Fruit fly (Drosophila melanogaster) whole organism, embryonic: ENCODE measurements around the gene CG8372.
A peak's percentile ranks its signal among the peaks of the same experiment; 100 is the strongest.

Experiments
- CG10267 ChIP-seq: fragments of 200-800 bp; sonication (Bioruptor generic); optimal IDR thresholded peaks from 2 replicates; lab custom pipeline; 2018; ENCODE audit warnings: missing biosample characterization, mild to moderate bottlenecking, missing genetic modification characterization, moderate library complexity
- CG11695 ChIP-seq: fragments of 200-800 bp; sonication (Bioruptor generic); IDR thresholded peaks from 3 replicates; pipeline ENCODE4 v1.3.6; 2022; ENCODE audit warnings: missing biosample characterization, missing genetic modification characterization
- CG12744 ChIP-seq: fragments of 200-800 bp; sonication (Bioruptor generic); optimal IDR thresholded peaks from 2 replicates; lab custom pipeline; 2016; ENCODE audit warnings: missing biosample characterization, missing genetic modification characterization
- CG14860 ChIP-seq: fragments of 200-800 bp; sonication (Bioruptor generic); IDR thresholded peaks from 3 replicates; pipeline ENCODE4 v1.3.6; 2022; ENCODE audit warnings: missing biosample characterization, missing genetic modification characterization; ENCODE audit not compliant: partially characterized antibody
- CG34224 ChIP-seq: fragments of 200-800 bp; sonication (Bioruptor generic); IDR thresholded peaks from 3 replicates; pipeline ENCODE4 v1.3.6; 2022; ENCODE audit warnings: missing biosample characterization, missing genetic modification characterization; ENCODE audit not compliant: partially characterized antibody
- CG34422 ChIP-seq: fragments of 200-800 bp; sonication (Bioruptor generic); IDR thresholded peaks from 3 replicates; pipeline ENCODE4 v1.3.6; 2022; ENCODE audit warnings: missing biosample characterization, missing genetic modification characterization
- CG3847 ChIP-seq: fragments of 200-800 bp; sonication (Bioruptor generic); IDR thresholded peaks from 2 replicates; pipeline ENCODE4 v1.3.6; 2022; ENCODE audit warnings: missing biosample characterization, missing genetic modification characterization
- CG4328 ChIP-seq: fragments of 200-800 bp; sonication (Bioruptor generic); optimal IDR thresholded peaks from 3 replicates; lab custom pipeline; 2017; ENCODE audit warnings: missing biosample characterization, missing genetic modification reagents, missing genetic modification characterization
- CG4617 ChIP-seq: fragments of 200-800 bp; sonication (Bioruptor generic); optimal IDR thresholded peaks from 3 replicates; lab custom pipeline; 2016; ENCODE audit warnings: missing biosample characterization, missing genetic modification characterization, borderline replicate concordance
- CG9215 ChIP-seq: fragments of 200-800 bp; sonication (Bioruptor generic); IDR thresholded peaks from 2 replicates; pipeline ENCODE4 v1.3.6; 2022; ENCODE audit warnings: missing biosample characterization, missing genetic modification characterization
- CG9797 ChIP-seq: fragments of 200-800 bp; sonication (Bioruptor generic); optimal IDR thresholded peaks from 3 replicates; lab custom pipeline; 2018; ENCODE audit warnings: missing biosample characterization, mild to moderate bottlenecking, missing genetic modification characterization
- Doc2 ChIP-seq: fragments of 200-800 bp; sonication (Bioruptor generic); IDR thresholded peaks from 2 replicates; pipeline ENCODE4 v1.3.6; 2022; ENCODE audit warnings: missing biosample characterization, missing genetic modification characterization
- Dp ChIP-seq: fragments of 200-800 bp; sonication (Bioruptor generic); optimal IDR thresholded peaks from 2 replicates; lab custom pipeline; 2018; ENCODE audit warnings: missing biosample characterization, mild to moderate bottlenecking, missing genetic modification characterization, moderate library complexity
- Dref ChIP-seq: fragments of 200-800 bp; sonication (Bioruptor generic); IDR thresholded peaks from 2 replicates; pipeline ENCODE4 v1.3.6; 2022; ENCODE audit warnings: missing biosample characterization, missing genetic modification characterization
- E2f2 ChIP-seq: fragments of 200-800 bp; sonication (Bioruptor generic); IDR thresholded peaks from 2 replicates; pipeline ENCODE4 v1.3.6; 2022; ENCODE audit warnings: missing biosample characterization, missing genetic modification characterization
- HLH4C ChIP-seq: fragments of 200-800 bp; sonication (Bioruptor generic); IDR thresholded peaks from 3 replicates; pipeline ENCODE4 v1.3.6; 2022; ENCODE audit warnings: missing biosample characterization, missing genetic modification characterization; ENCODE audit not compliant: partially characterized antibody
- Hr51 ChIP-seq, 2 experiments: fragments of 200-800 bp; sonication (Bioruptor generic); optimal IDR thresholded peaks; 2 replicates in 1 of 2; 3 replicates in 1 of 2; lab custom pipeline; 2016 to 2018; ENCODE audit warnings: missing biosample characterization in 2 of 2, missing genetic modification characterization in 2 of 2, mild to moderate bottlenecking in 1 of 2, moderate library complexity in 1 of 2
- MBD-R2 ChIP-seq: fragments of 200-800 bp; sonication (Bioruptor generic); IDR thresholded peaks from 2 replicates; pipeline ENCODE4 v1.3.6; 2022; ENCODE audit warnings: missing biosample characterization, missing genetic modification characterization
- Sin3A ChIP-seq: fragments of >200 bp; optimal IDR thresholded peaks from 2 replicates; lab custom pipeline; 2018
- Sry-δ ChIP-seq: fragments of 200-800 bp; sonication (Bioruptor generic); optimal IDR thresholded peaks from 2 replicates; lab custom pipeline; 2016; ENCODE audit warnings: missing biosample characterization, missing genetic modification characterization
- amos ChIP-seq: fragments of 200-800 bp; sonication (Bioruptor generic); IDR thresholded peaks from 2 replicates; pipeline ENCODE4 v1.3.6; 2022; ENCODE audit warnings: missing biosample characterization, missing genetic modification characterization; ENCODE audit not compliant: partially characterized antibody
- aop ChIP-seq: fragments of 200-800 bp; sonication (Bioruptor generic); IDR thresholded peaks from 2 replicates; pipeline ENCODE4 v1.3.6; 2022; ENCODE audit warnings: missing biosample characterization, missing genetic modification characterization
- crol ChIP-seq: fragments of 200-800 bp; sonication (Bioruptor generic); IDR thresholded peaks from 2 replicates; pipeline ENCODE4 v1.3.6; 2022; ENCODE audit warnings: missing biosample characterization, missing genetic modification characterization
- disco-r ChIP-seq: fragments of 200-800 bp; sonication (Bioruptor generic); optimal IDR thresholded peaks from 2 replicates; lab custom pipeline; 2016; ENCODE audit warnings: missing biosample characterization, missing genetic modification characterization
- jigr1 ChIP-seq: fragments of 200-800 bp; sonication (Bioruptor generic); IDR thresholded peaks from 3 replicates; pipeline ENCODE4 v1.3.6; 2022; ENCODE audit warnings: missing biosample characterization, missing genetic modification characterization
- ken ChIP-seq: fragments of 200-800 bp; sonication (Bioruptor generic); IDR thresholded peaks from 3 replicates; pipeline ENCODE4 v1.3.6; 2022; ENCODE audit warnings: missing biosample characterization, missing genetic modification characterization
- knrl ChIP-seq: fragments of 200-800 bp; sonication (Bioruptor generic); IDR thresholded peaks from 3 replicates; pipeline ENCODE4 v1.3.6; 2022; ENCODE audit warnings: missing biosample characterization, missing genetic modification characterization; ENCODE audit not compliant: partially characterized antibody
- nau ChIP-seq: fragments of 200-800 bp; sonication (Bioruptor generic); optimal IDR thresholded peaks from 3 replicates; lab custom pipeline; 2017; ENCODE audit warnings: missing biosample characterization, mild to moderate bottlenecking, missing genetic modification characterization, missing genetic modification reagents
- pzg ChIP-seq: fragments of 200-800 bp; sonication (Bioruptor generic); optimal IDR thresholded peaks from 3 replicates; lab custom pipeline; 2018; ENCODE audit warnings: missing biosample characterization, mild to moderate bottlenecking, missing genetic modification characterization, moderate library complexity
- row ChIP-seq: fragments of 200-800 bp; sonication (Bioruptor generic); IDR thresholded peaks from 3 replicates; pipeline ENCODE4 v1.3.6; 2022; ENCODE audit warnings: missing biosample characterization, missing genetic modification characterization
- slp2 ChIP-seq: fragments of 200-800 bp; sonication (Bioruptor generic); optimal IDR thresholded peaks from 2 replicates; lab custom pipeline; 2016; ENCODE audit warnings: missing biosample characterization, missing genetic modification characterization
- sqz ChIP-seq: fragments of 200-800 bp; sonication (Bioruptor generic); optimal IDR thresholded peaks from 3 replicates; lab custom pipeline; 2018; ENCODE audit warnings: missing biosample characterization, mild to moderate bottlenecking, missing genetic modification characterization
- stwl ChIP-seq: fragments of 200-800 bp; sonication (Bioruptor generic); optimal IDR thresholded peaks from 3 replicates; lab custom pipeline; 2018; ENCODE audit warnings: missing biosample characterization, mild to moderate bottlenecking, missing genetic modification characterization, moderate library complexity
- trem ChIP-seq: fragments of 200-800 bp; optimal IDR thresholded peaks from 3 replicates; lab custom pipeline; 2019; ENCODE audit warnings: missing biosample characterization, mild to moderate bottlenecking, missing genetic modification characterization, moderate library complexity
- unc-4 ChIP-seq: fragments of 200-800 bp; sonication (Bioruptor generic); IDR thresholded peaks from 2 replicates; pipeline ENCODE4 v1.3.6; 2022; ENCODE audit warnings: missing biosample characterization, missing genetic modification characterization; ENCODE audit not compliant: partially characterized antibody

Gene CG8372

DNA sequence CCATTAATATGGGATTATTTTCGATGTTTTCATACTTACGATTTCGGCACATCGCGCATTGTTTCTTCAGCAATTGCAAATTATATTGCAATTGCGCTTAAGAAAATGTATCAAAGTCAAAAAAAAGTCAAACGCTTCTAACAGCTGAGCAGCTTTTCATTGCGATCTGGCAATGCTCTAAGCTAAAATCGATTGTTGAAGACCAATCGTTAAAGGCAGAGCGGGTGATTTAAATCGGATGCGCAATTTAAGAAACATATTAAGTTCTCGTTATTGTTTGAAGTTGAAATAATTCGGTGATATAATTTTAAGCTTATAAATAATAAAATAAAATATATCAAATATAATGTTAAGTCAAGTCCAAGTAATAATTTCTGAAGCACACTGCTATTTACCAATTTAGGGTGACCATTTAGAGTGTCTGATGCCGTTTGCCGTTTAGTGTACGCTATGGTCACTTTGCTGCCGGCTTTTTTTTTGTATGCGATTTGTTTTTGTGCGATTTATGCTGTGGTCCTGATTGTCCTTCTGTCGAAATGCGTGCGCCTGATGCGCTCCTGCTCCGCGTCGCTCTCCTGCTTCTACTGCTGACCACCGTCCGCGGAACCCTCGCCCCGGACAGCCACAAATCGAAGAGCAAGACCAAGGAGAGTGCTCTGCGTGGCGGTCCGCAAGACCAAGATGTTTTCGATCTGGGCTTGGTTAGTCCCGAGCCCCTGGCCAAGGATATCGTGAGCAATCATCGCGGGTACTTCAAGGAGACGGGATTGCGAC is 15.8 kb downstream of the CG8372 start, which contains the start of the genes CG8475 and CG8460 (continued):
- TF ChIP-seq Doc2 (GFP tag; lab: Robert Waterston, UW) (no peak), jigr1 (GFP tag; lab: Robert Waterston, UW) (no peak), pzg (GFP tag; lab: Kevin White, UChicago) (peak; percentile 57), CG11695 (GFP tag; lab: Robert Waterston, UW) (no peak), E2f2 (GFP tag; lab: Robert Waterston, UW) (peak; percentile 94), trem (tag; lab: Kevin White, UChicago) (peak; percentile 32), aop (GFP tag; lab: Robert Waterston, UW) (no peak), slp2 (GFP tag; lab: Kevin White, UChicago) (no peak), nau (GFP tag; lab: Kevin White, UChicago) (no peak), crol (GFP tag; lab: Robert Waterston, UW) (no peak), CG34224 (GFP tag; lab: Robert Waterston, UW) (peak; percentile 57; the same call in 2 of the 3 replicates), amos (GFP tag; lab: Robert Waterston, UW) (peak; percentile 35; the same call in 1 of the 2 replicates), CG4617 (peak; percentile 15), CG9797 (GFP tag; lab: Kevin White, UChicago) (peak; percentile 39), Sry-δ (GFP tag; lab: Kevin White, UChicago) (peak; percentile 4), CG3847 (GFP tag; lab: Robert Waterston, UW) (0 out of 2 replicates have a peak, but pooled peaks have one; percentile 22), unc-4 (GFP tag; lab: Robert Waterston, UW) (peak; percentile 57), CG10267 (tag; lab: Kevin White, UChicago) (peak; percentile 48), Hr51 (GFP tag; optimal IDR thresholded peaks at IDR 0.05; lab: Kevin White, UChicago) (no peak), row (GFP tag; lab: Robert Waterston, UW) (0 out of 3 replicates have a peak, but pooled peaks have one; percentile 20), HLH4C (GFP tag; lab: Robert Waterston, UW) (peak; percentile 47; the same call in 2 of the 3 replicates), CG34422 (GFP tag; lab: Robert Waterston, UW) (peak; percentile 78; the same call in 1 of the 3 replicates), knrl (0 out of 3 replicates have a peak, but pooled peaks have one; percentile 36), CG4328 (GFP tag; lab: Kevin White, UChicago) (no peak), CG9215 (peak; percentile 69), Sin3A (lab: Kevin White, UChicago) (peak; percentile 18), stwl (tag; lab: Kevin White, UChicago) (peak; percentile 64), MBD-R2 (GFP tag; lab: Robert Waterston, UW) (peak; percentile 51; the same call in 1 of the 2 replicates), Dref (GFP tag; lab: Robert Waterston, UW) (peak; percentile 73), Dp (GFP tag; lab: Kevin White, UChicago) (peak; percentile 91), sqz (peak; percentile 97), CG12744 (GFP tag; lab: Kevin White, UChicago) (no peak)
- TF ChIP-seq, all 482 proteins: peak for 36

DNA sequence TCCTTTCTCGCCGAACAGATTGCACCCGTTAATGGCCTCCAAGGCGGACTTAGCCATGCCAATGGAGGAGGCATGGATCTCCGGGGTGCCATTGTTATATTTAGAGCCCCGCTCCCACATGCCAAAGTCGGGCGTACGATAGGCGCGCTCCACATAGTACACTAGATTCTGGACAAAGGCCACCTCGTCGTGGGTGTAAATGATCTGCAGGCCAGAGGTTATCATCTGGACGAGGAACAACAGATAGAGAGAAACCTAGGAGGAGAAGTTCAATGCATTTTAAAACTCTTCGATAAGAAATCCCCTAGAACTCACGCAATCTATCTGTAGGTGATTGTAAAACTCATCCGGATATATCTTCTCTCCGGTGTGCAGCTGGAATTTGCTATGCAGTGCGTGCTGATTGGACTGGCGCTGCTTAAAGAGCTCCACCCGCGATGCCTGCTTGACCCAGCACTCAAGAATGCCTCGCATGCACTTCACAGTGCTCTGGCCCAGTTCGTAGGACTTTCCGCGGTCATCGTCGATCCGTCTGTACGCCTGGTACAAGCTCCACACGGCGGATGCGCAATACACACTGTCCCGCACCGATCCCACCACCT is 16.9 kb downstream of the CG8372 start:
- no peak for TF ChIP-seq disco-r (GFP tag; lab: Kevin White, UChicago)
- peak; percentile 31; the same call in 1 of the 3 replicates for TF ChIP-seq ken (GFP tag; lab: Robert Waterston, UW)
- 0 out of 3 replicates have a peak, but pooled peaks have one; percentile 35 for TF ChIP-seq CG14860 (GFP tag; lab: Robert Waterston, UW)
